Worm (Caenorhabditis elegans) whole organism, L1 larva: ENCODE measurements around the gene F53C3.6.

ENCODE experiments used
- C16A3.4 ChIP-seq: fragments of 150-350 bp; optimal IDR thresholded peaks from 2 replicates; lab custom pipeline; 2014; ENCODE audit warnings: missing biosample characterization, missing genetic modification characterization
- C34B4.2 ChIP-seq: sonication (generic microtip); optimal IDR thresholded peaks from 2 replicates; lab custom pipeline; 2017; ENCODE audit warnings: mild to moderate bottlenecking, missing genetic modification characterization, missing compliant biosample characterization
- F16B12.6 ChIP-seq: fragments of 150-350 bp; optimal IDR thresholded peaks from 2 replicates; lab custom pipeline; 2014; ENCODE audit warnings: missing biosample characterization, missing genetic modification characterization
- aly-2 ChIP-seq: fragments of 150-350 bp; optimal IDR thresholded peaks from 2 replicates; lab custom pipeline; 2014; ENCODE audit warnings: missing biosample characterization, missing genetic modification characterization
- blmp-1 ChIP-seq: fragments of 150-350 bp; optimal IDR thresholded peaks from 2 replicates; lab custom pipeline; 2014; ENCODE audit warnings: missing biosample characterization, missing genetic modification characterization
- ceh-63 ChIP-seq: fragments of 200-800 bp; sonication (Bioruptor generic); optimal IDR thresholded peaks from 2 replicates; lab custom pipeline; 2018; ENCODE audit warnings: mild to moderate bottlenecking, missing genetic modification characterization, missing compliant biosample characterization
- ceh-8 ChIP-seq: fragments of 200-800 bp; sonication (Bioruptor generic); optimal IDR thresholded peaks from 2 replicates; lab custom pipeline; 2018; ENCODE audit warnings: mild to moderate bottlenecking, missing genetic modification characterization, moderate library complexity, missing compliant biosample characterization
- ceh-88 ChIP-seq: fragments of 200-800 bp; sonication (Bioruptor generic); IDR thresholded peaks from 2 replicates; pipeline ENCODE4 v1.3.6; 2022; ENCODE audit warnings: missing genetic modification characterization, missing compliant biosample characterization
- ceh-90 ChIP-seq: sonication (generic microtip); optimal IDR thresholded peaks from 2 replicates; lab custom pipeline; 2016; ENCODE audit warnings: missing genetic modification characterization, missing compliant biosample characterization
- ces-1 ChIP-seq: fragments of 150-350 bp; optimal IDR thresholded peaks from 2 replicates; lab custom pipeline; 2014; ENCODE audit warnings: missing biosample characterization, missing genetic modification reagents, missing genetic modification characterization
- dsc-1 ChIP-seq: sonication (generic microtip); optimal IDR thresholded peaks from 2 replicates; lab custom pipeline; 2016; ENCODE audit warnings: mild to moderate bottlenecking, missing genetic modification characterization, missing compliant biosample characterization
- egl-27 ChIP-seq, 2 experiments: fragments of 150-350 bp in 1 of 2; sonication (generic microtip); optimal IDR thresholded peaks; 3 replicates each; lab custom pipeline; 2017 to 2018; ENCODE audit warnings: missing biosample characterization in 2 of 2, missing genetic modification characterization in 2 of 2, missing genetic modification reagents in 2 of 2
- elt-2 ChIP-seq: sonication (generic microtip); optimal IDR thresholded peaks from 2 replicates; lab custom pipeline; 2016; ENCODE audit warnings: missing genetic modification characterization, mild to moderate bottlenecking, inconsistent platforms, missing compliant biosample characterization, missing genetic modification reagents
- elt-3 ChIP-seq, 6 experiments: fragments of 150-350 bp in 1 of 6; sonication (generic microtip); optimal IDR thresholded peaks; 2 replicates each; lab custom pipeline; 2017 to 2018; ENCODE audit warnings: missing biosample characterization in 6 of 6, missing genetic modification characterization in 6 of 6, inconsistent platforms in 1 of 6
- fkh-8 ChIP-seq: sonication (generic microtip); optimal IDR thresholded peaks from 2 replicates; lab custom pipeline; 2016; ENCODE audit warnings: mild to moderate bottlenecking, missing genetic modification characterization, missing compliant biosample characterization
- fos-1 ChIP-seq: fragments of 150-350 bp; optimal IDR thresholded peaks from 2 replicates; lab custom pipeline; 2014; ENCODE audit warnings: missing biosample characterization, missing genetic modification characterization
- grh-1 ChIP-seq: fragments of 200-800 bp; sonication (Bioruptor generic); IDR thresholded peaks from 2 replicates; pipeline ENCODE4 v1.3.6; 2022; ENCODE audit warnings: missing genetic modification reagents, missing genetic modification characterization, missing compliant biosample characterization
- hlh-17 ChIP-seq: fragments of 200-800 bp; sonication (Bioruptor generic); optimal IDR thresholded peaks from 2 replicates; lab custom pipeline; 2018; ENCODE audit warnings: missing genetic modification characterization, mild to moderate bottlenecking, missing compliant biosample characterization, moderate library complexity, borderline replicate concordance
- hlh-4 ChIP-seq: sonication (generic microtip); optimal IDR thresholded peaks from 2 replicates; lab custom pipeline; 2016; ENCODE audit warnings: mild to moderate bottlenecking, missing genetic modification characterization, missing compliant biosample characterization
- hpl-2 ChIP-seq: fragments of 150-350 bp; optimal IDR thresholded peaks from 2 replicates; lab custom pipeline; 2014; ENCODE audit warnings: missing biosample characterization, missing genetic modification reagents, missing genetic modification characterization
- irx-1 ChIP-seq: sonication (generic microtip); optimal IDR thresholded peaks from 2 replicates; lab custom pipeline; 2016; ENCODE audit warnings: missing genetic modification characterization, missing compliant biosample characterization
- isw-1 ChIP-seq: fragments of 200-800 bp; sonication (Bioruptor generic); IDR thresholded peaks from 2 replicates; pipeline ENCODE4 v1.3.6; 2022; ENCODE audit warnings: missing genetic modification characterization, missing compliant biosample characterization
- lin-13 ChIP-seq: fragments of 150-350 bp; optimal IDR thresholded peaks from 2 replicates; lab custom pipeline; 2014; ENCODE audit warnings: missing biosample characterization, missing genetic modification reagents, missing genetic modification characterization
- lin-14 ChIP-seq: fragments of 200-800 bp; sonication (Bioruptor generic); optimal IDR thresholded peaks from 2 replicates; lab custom pipeline; 2018; ENCODE audit warnings: mild to moderate bottlenecking, missing genetic modification characterization, moderate library complexity, missing compliant biosample characterization
- lin-15B ChIP-seq: fragments of 150-350 bp; sonication (generic microtip); optimal IDR thresholded peaks from 3 replicates; lab custom pipeline; 2014; ENCODE audit warnings: missing biosample characterization, missing genetic modification characterization
- lsy-2 ChIP-seq, 2 experiments: fragments of 150-350 bp; optimal IDR thresholded peaks; 2 replicates each; lab custom pipeline; 2014; ENCODE audit warnings: missing biosample characterization in 2 of 2, missing genetic modification characterization in 2 of 2
- mep-1 ChIP-seq: fragments of 150-350 bp; optimal IDR thresholded peaks from 2 replicates; lab custom pipeline; 2014; ENCODE audit warnings: missing biosample characterization, missing genetic modification characterization
- nhr-20 ChIP-seq: sonication (generic microtip); optimal IDR thresholded peaks from 2 replicates; lab custom pipeline; 2016; ENCODE audit warnings: mild to moderate bottlenecking, missing genetic modification characterization, missing compliant biosample characterization
- nhr-77 ChIP-seq: fragments of 150-350 bp; optimal IDR thresholded peaks from 2 replicates; lab custom pipeline; 2014; ENCODE audit warnings: missing biosample characterization, missing genetic modification characterization
- nhr-84 ChIP-seq: sonication (generic microtip); optimal IDR thresholded peaks from 2 replicates; lab custom pipeline; 2017; ENCODE audit warnings: missing biosample characterization, missing genetic modification characterization
- nhr-85 ChIP-seq: sonication (generic microtip); peaks from one replicate; lab custom pipeline; 2016; ENCODE audit warnings: missing genetic modification characterization, inconsistent platforms, missing compliant biosample characterization
- pax-3 ChIP-seq: fragments of 200-800 bp; sonication (Bioruptor generic); optimal IDR thresholded peaks from 2 replicates; lab custom pipeline; 2018; ENCODE audit warnings: mild to moderate bottlenecking, missing genetic modification characterization, moderate library complexity, missing compliant biosample characterization
- pqm-1 ChIP-seq: sonication (generic microtip); optimal IDR thresholded peaks from 3 replicates; lab custom pipeline; 2017; ENCODE audit warnings: missing biosample characterization, missing genetic modification characterization
- rnt-1 ChIP-seq: sonication (generic microtip); optimal IDR thresholded peaks from 2 replicates; lab custom pipeline; 2016; ENCODE audit warnings: mild to moderate bottlenecking, missing genetic modification characterization, moderate library complexity, missing compliant biosample characterization
- snpc-4 ChIP-seq: fragments of 150-350 bp; optimal IDR thresholded peaks from 2 replicates; lab custom pipeline; 2014; ENCODE audit warnings: missing biosample characterization, missing genetic modification characterization
- snu-23 ChIP-seq: sonication (generic microtip); optimal IDR thresholded peaks from 2 replicates; lab custom pipeline; 2016; ENCODE audit warnings: missing genetic modification characterization, missing compliant biosample characterization
- sox-4 ChIP-seq: sonication (generic microtip); optimal IDR thresholded peaks from 2 replicates; lab custom pipeline; 2016; ENCODE audit warnings: missing genetic modification characterization, missing compliant biosample characterization
- tbx-2 ChIP-seq: sonication (generic microtip); optimal IDR thresholded peaks from 2 replicates; lab custom pipeline; 2016; ENCODE audit warnings: missing genetic modification characterization, missing compliant biosample characterization
- tlp-1 ChIP-seq: fragments of 150-350 bp; optimal IDR thresholded peaks from 2 replicates; lab custom pipeline; 2014; ENCODE audit warnings: missing biosample characterization, missing genetic modification characterization
- unc-30 ChIP-seq: sonication (generic microtip); optimal IDR thresholded peaks from 2 replicates; lab custom pipeline; 2017; ENCODE audit warnings: missing biosample characterization, missing genetic modification characterization
- unc-62 ChIP-seq: fragments of 150-350 bp; optimal IDR thresholded peaks from 2 replicates; lab custom pipeline; 2014; ENCODE audit warnings: missing biosample characterization, missing genetic modification reagents, missing genetic modification characterization
- xbp-1 ChIP-seq: sonication (generic microtip); optimal IDR thresholded peaks from 2 replicates; lab custom pipeline; 2016; ENCODE audit warnings: missing genetic modification characterization, missing compliant biosample characterization
- ztf-11 ChIP-seq, 2 experiments: sonication (generic microtip); optimal IDR thresholded peaks; 2 replicates each; lab custom pipeline; 2016 to 2017; ENCODE audit warnings: missing genetic modification characterization in 2 of 2, missing biosample characterization in 1 of 2, missing compliant biosample characterization in 1 of 2

The F53C3.6 gene

DNA sequence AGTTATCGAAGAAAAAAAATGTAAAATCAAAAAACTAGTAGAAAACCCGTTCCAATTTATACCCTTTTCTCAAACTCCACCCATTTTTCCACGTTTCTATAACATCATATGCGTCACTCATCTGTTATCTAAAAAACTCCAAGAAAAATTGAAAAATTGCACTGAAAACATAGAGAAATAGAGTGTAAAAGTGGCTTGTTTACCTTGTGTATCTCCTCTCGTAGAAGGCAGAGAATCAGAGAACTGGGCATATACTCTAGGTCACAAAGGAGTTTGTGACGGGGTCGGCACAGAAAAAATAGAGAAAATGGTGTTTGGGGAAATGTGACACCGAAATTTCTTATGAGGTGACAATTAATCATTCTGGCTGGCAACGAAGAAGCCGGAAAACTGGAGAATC, 13.3 kb downstream of the F53C3.6 start (continued):
- TF ChIP-seq hlh-4 (tag; lab: Kevin White, UChicago): no peak
- no peak for TF ChIP-seq fos-1
- TF ChIP-seq snu-23 (GFP tag; lab: Kevin White, UChicago): no peak
- no peak for TF ChIP-seq ztf-11 (tag; optimal IDR thresholded peaks at IDR 0.05; lab: Kevin White, UChicago)
- peak; percentile 21 for TF ChIP-seq nhr-77 (tag; lab: Kevin White, UChicago)
- no peak for TF ChIP-seq nhr-85 (tag; lab: Kevin White, UChicago)
- no peak for TF ChIP-seq ceh-63
- TF ChIP-seq lin-13: no peak
- TF ChIP-seq nhr-20 (tag; lab: Kevin White, UChicago): peak; percentile 56
- TF ChIP-seq C34B4.2 (tag; lab: Kevin White, UChicago): no peak
- TF ChIP-seq fkh-8: no peak
- TF ChIP-seq isw-1 (GFP tag; lab: Robert Waterston, UW): no peak
- TF ChIP-seq elt-2: peak; percentile 85
- TF ChIP-seq mep-1 (tag; lab: Kevin White, UChicago): no peak
- no peak for TF ChIP-seq xbp-1 (tag; lab: Kevin White, UChicago)
- no peak for TF ChIP-seq tbx-2
- no peak for TF ChIP-seq hpl-2 (GFP tag; lab: Kevin White, UChicago)
- TF ChIP-seq tlp-1 (tag; lab: Kevin White, UChicago): no peak
- TF ChIP-seq rnt-1 (tag; lab: Kevin White, UChicago): no peak
- TF ChIP-seq C16A3.4: peak; percentile 4
- no peak for TF ChIP-seq F16B12.6
- no peak for TF ChIP-seq blmp-1 (tag; lab: Kevin White, UChicago)
- TF ChIP-seq snpc-4 (tag; lab: Kevin White, UChicago): no peak

DNA sequence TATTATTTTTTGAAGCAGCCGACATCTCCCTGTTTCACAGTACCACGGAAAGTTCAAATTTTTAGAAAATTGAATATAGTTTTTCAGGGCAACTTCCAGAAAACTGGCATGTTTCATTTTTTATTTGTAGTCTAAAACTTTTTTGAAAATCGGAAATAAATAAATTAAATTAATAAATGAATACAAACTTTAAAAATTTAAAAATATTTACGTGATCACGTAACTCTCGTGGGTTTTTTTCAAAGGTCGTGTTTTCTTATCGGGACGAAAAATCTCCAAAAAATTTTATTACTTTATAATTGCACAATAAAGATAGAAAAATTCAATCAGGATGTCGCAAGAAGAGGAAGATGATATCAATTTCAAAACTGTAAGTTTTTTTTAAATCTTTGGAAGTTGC, 13.8 kb downstream of the F53C3.6 start, which contains the start of gene F53C3.1:
TSS of gene F53C3.1 (plus strand) at position 301 of the 400 bp plus-strand sequence.
- no peak for TF ChIP-seq nhr-77 (tag; lab: Kevin White, UChicago)
- TF ChIP-seq rnt-1 (tag; lab: Kevin White, UChicago): no peak
- no peak for TF ChIP-seq C16A3.4
- TF ChIP-seq nhr-84 (tag; lab: Kevin White, UChicago): no peak
- no peak for TF ChIP-seq elt-3 (tag; optimal IDR thresholded peaks at IDR 0.05; lab: Kevin White, UChicago)
- no peak for TF ChIP-seq lsy-2 (tag; optimal IDR thresholded peaks at IDR 0.05; lab: Kevin White, UChicago)
- no peak for TF ChIP-seq dsc-1 (tag; lab: Kevin White, UChicago)
- TF ChIP-seq sox-4 (tag; lab: Kevin White, UChicago): no peak
- no peak for TF ChIP-seq aly-2 (tag; lab: Kevin White, UChicago)
- no peak for TF ChIP-seq unc-30
- TF ChIP-seq fos-1: no peak
- no peak for TF ChIP-seq hlh-17
- no peak for TF ChIP-seq egl-27 (tag; optimal IDR thresholded peaks at IDR 0.05; lab: Kevin White, UChicago)
- TF ChIP-seq ces-1: no peak

DNA sequence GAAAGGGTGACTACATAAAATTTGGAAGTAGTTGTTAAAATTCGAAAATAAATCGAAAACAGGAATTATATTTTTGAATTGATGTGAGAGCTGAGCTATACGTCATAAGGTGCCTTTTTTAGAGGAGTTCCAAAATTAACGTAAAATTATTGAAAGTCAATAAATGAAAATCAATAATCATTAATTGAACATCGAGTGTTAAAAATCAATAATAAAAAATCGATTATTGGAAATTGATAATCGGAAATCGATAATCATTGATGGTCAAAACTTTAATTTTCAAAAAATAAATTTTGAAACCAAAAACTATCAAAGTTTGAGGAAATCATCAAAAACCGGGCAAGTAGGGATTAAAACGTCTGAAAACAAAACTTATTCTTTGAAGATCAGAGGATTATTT, 15.7 kb downstream of the F53C3.6 start:
- TF ChIP-seq tbx-2 (no peak), hlh-4 (tag; lab: Kevin White, UChicago) (no peak), irx-1 (tag; lab: Kevin White, UChicago) (no peak), ceh-8 (GFP tag; lab: Kevin White, UChicago) (no peak), ceh-88 (GFP tag; lab: Robert Waterston, UW) (no peak), pqm-1 (tag; lab: Kevin White, UChicago) (no peak), ceh-90 (tag; lab: Kevin White, UChicago) (no peak), lin-15B (tag; lab: Kevin White, UChicago) (no peak), xbp-1 (tag; lab: Kevin White, UChicago) (no peak), lin-14 (GFP tag; lab: Kevin White, UChicago) (no peak), unc-62 (GFP tag; lab: Kevin White, UChicago) (no peak), grh-1 (no peak), ztf-11 (tag; optimal IDR thresholded peaks at IDR 0.05; lab: Kevin White, UChicago) (no peak), rnt-1 (tag; lab: Kevin White, UChicago) (no peak), pax-3 (no peak)
- TF ChIP-seq, all 84 proteins: peak for 0
